Fruit fly (Drosophila melanogaster) Kc167 (cell line): ENCODE data around the gene ect.

ENCODE experiments used
- Sin3A ChIP-seq: fragments of >200 bp; optimal IDR thresholded peaks from 2 replicates; lab custom pipeline; 2018; ENCODE audit warnings: missing external identifiers
- ttk ChIP-seq: sonication (Bioruptor generic); optimal IDR thresholded peaks from 2 replicates; lab custom pipeline; 2017; ENCODE audit warnings: missing external identifiers

DNA sequence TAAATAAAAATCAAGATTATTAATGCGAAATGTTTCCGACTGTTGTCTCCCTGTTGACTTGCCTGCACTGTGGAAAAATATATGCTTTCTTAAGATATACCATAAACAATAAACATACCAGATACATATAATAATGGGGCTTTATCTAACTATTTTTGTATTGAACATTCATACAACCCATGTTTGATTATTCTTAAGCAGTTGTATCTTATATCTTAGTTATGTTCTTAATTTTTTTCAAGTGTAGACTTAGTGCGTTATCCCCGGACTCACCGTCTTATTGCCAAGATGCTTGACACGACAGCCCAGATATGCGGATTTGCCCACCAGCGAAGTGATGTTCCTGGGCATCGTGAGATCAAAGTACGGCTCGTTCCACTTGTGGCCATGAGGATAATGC is 45.6 kb downstream of the ect start:
- no peak for TF ChIP-seq ttk (lab: Kevin White, UChicago)
- TF ChIP-seq Sin3A, result no peak
